Fruit fly (Drosophila melanogaster) whole organism, pupa: ENCODE results near the gene CG33191.
A peak's percentile ranks its signal among the peaks of the same experiment; 100 is the strongest.

Experiments
- CG10348 ChIP-seq: fragments of 200-800 bp; sonication (Bioruptor generic); IDR thresholded peaks from 2 replicates; pipeline ENCODE4 v1.3.6; 2022; ENCODE audit warnings: missing biosample characterization, missing genetic modification characterization
- CG12605 ChIP-seq: fragments of 200-800 bp; sonication (Bioruptor generic); IDR thresholded peaks from 2 replicates; pipeline ENCODE4 v1.3.6; 2022; ENCODE audit warnings: missing biosample characterization, missing genetic modification characterization
- CG13204 ChIP-seq: fragments of 200-800 bp; sonication (Bioruptor generic); optimal IDR thresholded peaks from 2 replicates; lab custom pipeline; 2018; ENCODE audit warnings: missing biosample characterization, mild to moderate bottlenecking, missing genetic modification characterization, moderate library complexity
- CG14655 ChIP-seq: fragments of 200-800 bp; sonication (Bioruptor generic); optimal IDR thresholded peaks from 3 replicates; lab custom pipeline; 2017; ENCODE audit warnings: mild to moderate bottlenecking, missing biosample characterization, missing genetic modification reagents, missing genetic modification characterization
- CG15710 ChIP-seq: fragments of 200-800 bp; sonication (Bioruptor generic); optimal IDR thresholded peaks from 2 replicates; lab custom pipeline; 2018; ENCODE audit warnings: missing biosample characterization, mild to moderate bottlenecking, missing genetic modification characterization, moderate library complexity
- CG17806 ChIP-seq: fragments of 200-800 bp; sonication (Bioruptor generic); optimal IDR thresholded peaks from 2 replicates; lab custom pipeline; 2018; ENCODE audit warnings: missing biosample characterization, mild to moderate bottlenecking, missing genetic modification characterization, moderate library complexity
- CG32121 ChIP-seq: fragments of 200-800 bp; sonication (Bioruptor generic); IDR thresholded peaks from 2 replicates; pipeline ENCODE4 v1.3.6; 2022; ENCODE audit warnings: missing biosample characterization, missing genetic modification characterization
- CG34367 ChIP-seq: fragments of 200-800 bp; sonication (Bioruptor generic); optimal IDR thresholded peaks from 2 replicates; lab custom pipeline; 2018; ENCODE audit warnings: missing biosample characterization, mild to moderate bottlenecking, missing genetic modification characterization
- CG4496 ChIP-seq: fragments of 200-800 bp; sonication (Bioruptor generic); IDR thresholded peaks from 3 replicates; pipeline ENCODE4 v1.3.6; 2022; ENCODE audit warnings: missing biosample characterization, missing genetic modification characterization
- CG8159 ChIP-seq: fragments of 200-800 bp; sonication (Bioruptor generic); optimal IDR thresholded peaks from 3 replicates; lab custom pipeline; 2018; ENCODE audit warnings: missing biosample characterization, mild to moderate bottlenecking, missing genetic modification characterization, moderate library complexity
- CG8301 ChIP-seq: fragments of 200-800 bp; sonication (Bioruptor generic); optimal IDR thresholded peaks from 2 replicates; lab custom pipeline; 2018; ENCODE audit warnings: missing biosample characterization, mild to moderate bottlenecking, missing genetic modification characterization
- CG9948 ChIP-seq: fragments of 200-800 bp; sonication (Bioruptor generic); optimal IDR thresholded peaks from 2 replicates; lab custom pipeline; 2018; ENCODE audit warnings: missing biosample characterization, mild to moderate bottlenecking, missing genetic modification characterization, moderate library complexity
- D1 ChIP-seq: fragments of 200-800 bp; sonication (Bioruptor generic); optimal IDR thresholded peaks from 2 replicates; lab custom pipeline; 2018; ENCODE audit warnings: missing biosample characterization, mild to moderate bottlenecking, missing genetic modification characterization, moderate library complexity
- EcR ChIP-seq: fragments of 200-800 bp; sonication (Bioruptor generic); optimal IDR thresholded peaks from 3 replicates; lab custom pipeline; 2019; ENCODE audit warnings: missing biosample characterization, missing genetic modification characterization, mild to moderate bottlenecking, moderate library complexity, missing genetic modification reagents
- Ets98B ChIP-seq: fragments of 200-800 bp; sonication (Bioruptor generic); IDR thresholded peaks from 2 replicates; pipeline ENCODE4 v1.3.6; 2022; ENCODE audit warnings: missing biosample characterization, missing genetic modification characterization
- Pif1A ChIP-seq: fragments of 200-800 bp; sonication (Bioruptor generic); optimal IDR thresholded peaks from 3 replicates; lab custom pipeline; 2016; ENCODE audit warnings: missing biosample characterization, missing genetic modification characterization
- Pif1B ChIP-seq: fragments of 200-800 bp; sonication (Bioruptor generic); optimal IDR thresholded peaks from 3 replicates; lab custom pipeline; 2016; ENCODE audit warnings: missing biosample characterization, missing genetic modification characterization
- Snoo ChIP-seq: fragments of 200-800 bp; sonication (Bioruptor generic); optimal IDR thresholded peaks from 3 replicates; lab custom pipeline; 2017; ENCODE audit warnings: missing biosample characterization, mild to moderate bottlenecking, missing genetic modification characterization, inconsistent platforms
- fd96Ca ChIP-seq: fragments of 200-800 bp; sonication (Bioruptor generic); IDR thresholded peaks from 3 replicates; pipeline ENCODE4 v1.3.6; 2022; ENCODE audit warnings: missing biosample characterization, missing genetic modification characterization
- gl ChIP-seq: fragments of 200-800 bp; sonication (Bioruptor generic); optimal IDR thresholded peaks from 2 replicates; lab custom pipeline; 2018; ENCODE audit warnings: missing biosample characterization, mild to moderate bottlenecking, missing genetic modification characterization
- rn ChIP-seq: fragments of 200-800 bp; sonication (Bioruptor generic); IDR thresholded peaks from 2 replicates; pipeline ENCODE4 v1.3.6; 2022; ENCODE audit warnings: missing biosample characterization, missing genetic modification characterization

The CG33191 gene

DNA sequence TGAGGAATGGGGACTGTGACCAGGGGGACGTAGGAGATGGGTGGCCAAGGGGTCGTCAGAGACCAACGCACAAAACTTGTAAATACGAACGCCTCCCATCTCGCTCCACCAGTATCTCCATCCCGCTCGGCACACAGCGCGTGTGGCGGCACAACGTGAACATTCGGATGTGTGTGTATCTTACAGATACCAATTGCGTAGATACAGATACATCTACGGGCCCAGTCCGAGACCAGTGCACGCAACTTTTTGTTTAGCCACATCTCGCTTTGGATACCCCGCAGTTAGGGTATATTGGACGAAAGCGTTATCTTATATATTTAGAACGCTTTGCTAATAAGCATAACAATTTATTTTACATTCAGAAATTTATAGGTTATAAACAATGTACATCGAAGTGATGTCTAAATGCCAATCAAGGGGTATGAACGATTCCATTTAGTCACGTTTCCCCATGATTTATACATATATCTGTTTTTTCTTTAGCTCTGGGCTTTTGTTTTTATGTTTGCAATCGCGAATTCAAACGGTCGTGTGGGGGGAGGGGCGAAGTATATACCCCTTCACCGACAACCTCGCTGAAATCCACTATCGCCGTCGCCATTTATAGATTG, 31.7 kb upstream of the CG33191 start:
- peak; percentile 98 for TF ChIP-seq rn (GFP tag; lab: Robert Waterston, UW)
- TF ChIP-seq Ets98B, result peak; percentile 99
- TF ChIP-seq gl (tag; lab: Kevin White, UChicago), result peak; percentile 96
- TF ChIP-seq CG14655 (GFP tag; lab: Kevin White, UChicago), result peak; percentile 99
- TF ChIP-seq CG8159, result peak; percentile 99
- TF ChIP-seq CG10348, result peak; percentile 98
- TF ChIP-seq CG32121, result peak; percentile 99
- TF ChIP-seq CG34367, result peak; percentile 99
- TF ChIP-seq CG12605 (GFP tag; lab: Robert Waterston, UW), result peak; percentile 98
- TF ChIP-seq CG8301 (tag; lab: Kevin White, UChicago), result peak; percentile 99
- TF ChIP-seq CG4496, result peak; percentile 99
- TF ChIP-seq CG17806 (tag; lab: Kevin White, UChicago), result peak; percentile 99
- TF ChIP-seq CG15710 (tag; lab: Kevin White, UChicago), result peak; percentile 99
- peak; percentile 99 for TF ChIP-seq Pif1A (GFP tag; lab: Kevin White, UChicago)
- peak; percentile 99 for TF ChIP-seq CG9948
- TF ChIP-seq CG13204 (GFP tag; lab: Kevin White, UChicago), result peak; percentile 95
- TF ChIP-seq Snoo, result peak; percentile 96
- peak; percentile 85 for TF ChIP-seq EcR (GFP tag; lab: Kevin White, UChicago)
- peak; percentile 98 for TF ChIP-seq D1 (tag; lab: Kevin White, UChicago)
- peak; percentile 99 for TF ChIP-seq Pif1B (GFP tag; lab: Kevin White, UChicago)
- TF ChIP-seq fd96Ca (GFP tag; lab: Robert Waterston, UW), result peak; percentile 99

DNA sequence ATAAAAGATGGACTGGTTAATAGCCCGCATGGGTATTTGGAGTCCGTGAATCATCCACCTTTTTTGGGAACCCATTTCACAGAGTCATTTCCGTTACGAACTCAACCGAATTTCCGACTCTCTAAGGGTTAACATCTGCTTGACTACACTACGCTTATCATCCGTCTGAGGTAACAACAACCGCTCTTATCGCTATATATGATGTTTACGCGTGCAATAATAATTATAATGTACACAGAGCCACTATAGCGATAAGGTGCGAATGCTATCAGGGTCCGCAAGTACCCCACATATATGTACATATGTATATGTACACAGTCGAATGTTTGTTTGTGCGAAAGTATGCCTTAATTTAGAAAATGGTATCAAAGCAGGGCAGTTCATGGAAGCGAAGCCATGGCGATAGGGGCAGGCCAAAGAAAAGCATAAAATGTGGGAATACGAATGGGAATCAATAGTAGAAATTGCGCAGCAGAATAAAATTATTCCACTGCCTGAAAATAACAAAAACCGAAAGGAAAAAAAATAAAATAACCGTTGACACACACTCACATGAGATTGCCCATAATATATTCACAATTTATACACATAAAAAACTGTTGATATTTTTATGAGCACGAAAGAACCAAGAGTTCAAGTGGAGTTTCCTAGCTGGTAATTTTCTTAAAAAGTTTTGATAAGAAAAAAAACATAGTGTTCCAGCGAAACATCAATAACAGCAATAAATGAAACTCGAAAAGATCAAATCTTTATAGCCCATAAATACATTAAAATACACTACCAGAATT, 30.9 kb upstream of the CG33191 start:
- TF ChIP-seq CG17806 (tag; lab: Kevin White, UChicago) (peak; percentile 85), EcR (GFP tag; lab: Kevin White, UChicago) (peak; percentile 15), CG8159 (peak; percentile 32), CG34367 (peak; percentile 7), Pif1B (GFP tag; lab: Kevin White, UChicago) (peak; percentile 15), CG4496 (peak; percentile 20), CG14655 (GFP tag; lab: Kevin White, UChicago) (peak; percentile 85), fd96Ca (GFP tag; lab: Robert Waterston, UW) (0 out of 3 replicates have a peak, but pooled peaks have one; percentile 26), D1 (tag; lab: Kevin White, UChicago) (peak; percentile 85), CG9948 (peak; percentile 87), CG32121 (peak; percentile 46), CG10348 (no peak), CG8301 (tag; lab: Kevin White, UChicago) (no peak), CG13204 (GFP tag; lab: Kevin White, UChicago) (peak; percentile 28), CG15710 (tag; lab: Kevin White, UChicago) (peak; percentile 41), Pif1A (GFP tag; lab: Kevin White, UChicago) (peak; percentile 72), rn (GFP tag; lab: Robert Waterston, UW) (peak; percentile 39; the same call in 1 of the 2 replicates), gl (tag; lab: Kevin White, UChicago) (peak; percentile 23), Ets98B (peak; percentile 54), Snoo (no peak), CG12605 (GFP tag; lab: Robert Waterston, UW) (peak; percentile 36; the same call in 1 of the 2 replicates)

DNA sequence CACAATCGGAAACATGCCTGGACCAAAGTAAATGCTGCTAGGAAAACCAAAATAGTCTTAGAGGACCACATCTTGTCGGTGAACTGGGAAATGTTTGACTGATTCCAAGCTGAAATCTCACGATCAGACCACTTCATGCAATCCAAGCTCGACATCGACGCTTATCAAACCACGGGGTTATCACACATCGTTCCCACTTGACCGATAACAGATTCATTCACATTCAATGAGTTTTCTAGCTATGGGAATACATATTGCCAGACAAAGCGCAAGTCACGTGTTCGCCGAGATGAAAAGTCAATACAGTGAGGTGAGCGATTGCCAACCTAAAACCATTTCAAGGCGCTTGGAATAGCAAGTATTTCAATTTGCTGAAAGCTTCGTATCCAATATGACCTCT, 30.0 kb upstream of the CG33191 start:
- TF ChIP-seq Pif1A (GFP tag; lab: Kevin White, UChicago), result no peak
- TF ChIP-seq EcR (GFP tag; lab: Kevin White, UChicago), result peak; percentile 79

DNA sequence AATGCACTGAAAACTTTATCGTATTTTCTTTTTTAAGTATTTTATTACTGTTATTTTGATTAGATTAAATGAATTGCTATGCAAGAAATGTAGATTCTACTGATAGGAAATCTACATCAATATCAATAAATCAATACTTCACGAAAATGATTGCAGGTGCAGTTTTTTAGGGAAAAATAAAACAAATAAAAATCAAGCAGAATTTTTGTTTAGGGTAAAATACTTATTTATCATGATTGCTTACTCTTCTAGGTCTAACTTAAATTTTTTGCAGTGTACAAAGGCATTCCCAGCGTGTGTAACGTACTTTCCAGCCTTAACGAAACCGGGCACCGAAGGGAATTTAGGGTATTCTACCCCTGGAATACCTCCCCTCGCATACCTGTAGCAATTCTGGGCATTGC, 28.8 kb upstream of the CG33191 start:
- TF ChIP-seq rn (GFP tag; lab: Robert Waterston, UW), result no peak
- TF ChIP-seq CG15710 (tag; lab: Kevin White, UChicago), result peak; percentile 70
- TF ChIP-seq Ets98B, result no peak
- no peak for TF ChIP-seq CG14655 (GFP tag; lab: Kevin White, UChicago)
- no peak for TF ChIP-seq CG10348
- peak; percentile 45 for TF ChIP-seq Snoo
- no peak for TF ChIP-seq CG32121
- TF ChIP-seq D1 (tag; lab: Kevin White, UChicago), result peak; percentile 40
- no peak for TF ChIP-seq Pif1A (GFP tag; lab: Kevin White, UChicago)
- TF ChIP-seq CG4496, result peak; percentile 19; the same call in 1 of the 3 replicates
- TF ChIP-seq CG8301 (tag; lab: Kevin White, UChicago), result peak; percentile 36
- peak; percentile 62 for TF ChIP-seq CG34367
- TF ChIP-seq CG17806 (tag; lab: Kevin White, UChicago), result peak; percentile 78
- TF ChIP-seq CG8159, result peak; percentile 82
- TF ChIP-seq Pif1B (GFP tag; lab: Kevin White, UChicago), result no peak
- TF ChIP-seq CG13204 (GFP tag; lab: Kevin White, UChicago), result no peak
- peak; percentile 68 for TF ChIP-seq CG9948
- TF ChIP-seq fd96Ca (GFP tag; lab: Robert Waterston, UW), result no peak
- TF ChIP-seq CG12605 (GFP tag; lab: Robert Waterston, UW), result no peak
- peak; percentile 27 for TF ChIP-seq gl (tag; lab: Kevin White, UChicago)
- no peak for TF ChIP-seq EcR (GFP tag; lab: Kevin White, UChicago)

DNA sequence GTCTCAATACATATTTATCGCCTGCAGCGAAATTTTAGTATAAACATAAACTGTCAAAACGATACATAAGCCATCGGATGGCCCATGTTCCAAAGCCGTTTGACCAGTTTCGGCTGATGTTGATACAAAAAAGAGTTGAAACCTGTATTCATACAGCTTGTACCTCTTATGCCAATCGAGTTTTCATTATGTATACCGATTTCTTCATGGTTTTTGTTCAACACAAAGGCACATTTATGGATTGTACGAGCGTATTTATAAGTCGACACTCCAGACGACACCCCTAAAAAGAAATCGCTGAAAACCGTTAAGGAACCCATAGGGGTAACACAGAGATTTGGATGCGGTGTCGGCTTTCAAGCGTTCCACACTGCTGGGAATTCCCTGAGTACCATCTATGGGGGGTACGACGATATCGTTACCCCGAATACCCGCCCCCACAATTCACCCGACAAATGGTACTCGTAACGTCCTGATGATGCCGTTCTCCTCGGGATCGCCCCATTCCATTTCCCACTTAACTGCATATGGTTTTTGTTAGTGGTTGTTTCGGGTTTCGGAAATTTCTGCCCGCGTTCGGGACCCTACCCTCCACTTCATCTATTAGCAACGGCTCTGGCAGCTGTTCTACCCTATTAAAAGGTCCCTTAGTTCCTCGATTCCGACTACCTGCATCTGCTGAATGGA, 28.3 kb upstream of the CG33191 start:
- TF ChIP-seq Pif1A (GFP tag; lab: Kevin White, UChicago), result no peak
- no peak for TF ChIP-seq CG12605 (GFP tag; lab: Robert Waterston, UW)
- TF ChIP-seq EcR (GFP tag; lab: Kevin White, UChicago), result peak; percentile 48
- TF ChIP-seq Ets98B, result no peak
